In genomic region chrIII:3773173-3773572, ce11 we compare ENCODE assay signal across 1 worm cellular context.
TF ChIP-seq lines count a peak whose summit lies in the region.

Gene lec-4, minus strand, starts transcription at chrIII:3773326.

TF ChIP-seq in whole organism, L1 larva, 84 proteins besides CTCF, POLR2A, EP300 and RAD21 (continued from another document):
- TF ChIP-seq nhr-84 (tag; optimal IDR thresholded peaks at IDR 0.05; lab: Kevin White, UChicago): no peak
- no peak for TF ChIP-seq elt-2 (tag; optimal IDR thresholded peaks at IDR 0.05; lab: Kevin White, UChicago)
- TF ChIP-seq nhr-85 (tag; lab: Kevin White, UChicago): peak; percentile 86
- no peak for TF ChIP-seq fkh-10 (GFP tag; optimal IDR thresholded peaks at IDR 0.05; lab: Kevin White, UChicago)
- TF ChIP-seq ces-1 (GFP tag; optimal IDR thresholded peaks at IDR 0.05; lab: Kevin White, UChicago): no peak
- peak in 1 of 2 experiments; percentile 69 for TF ChIP-seq lsy-2 (tag; optimal IDR thresholded peaks at IDR 0.05; lab: Kevin White, UChicago)
- peak; percentile 57 for TF ChIP-seq nhr-20 (tag; optimal IDR thresholded peaks at IDR 0.05; lab: Kevin White, UChicago)
- no peak for TF ChIP-seq vab-15 (tag; optimal IDR thresholded peaks at IDR 0.05; lab: Kevin White, UChicago)
- TF ChIP-seq sup-37 (GFP tag; optimal IDR thresholded peaks at IDR 0.05; lab: Kevin White, UChicago): no peak
- TF ChIP-seq lin-35 (GFP tag; optimal IDR thresholded peaks at IDR 0.05; lab: Kevin White, UChicago): peak; percentile 21 to 38
- no peak for TF ChIP-seq alr-1 (tag; optimal IDR thresholded peaks at IDR 0.05; lab: Kevin White, UChicago; ENCODE audit: borderline replicate concordance)
- TF ChIP-seq hpl-2 (GFP tag; optimal IDR thresholded peaks at IDR 0.05; lab: Kevin White, UChicago): no peak
- no peak for TF ChIP-seq tlp-1 (tag; optimal IDR thresholded peaks at IDR 0.05; lab: Kevin White, UChicago)
- peak; percentile 12 for TF ChIP-seq fkh-8 (tag; optimal IDR thresholded peaks at IDR 0.05; lab: Kevin White, UChicago)
- TF ChIP-seq unc-62 (GFP tag; optimal IDR thresholded peaks at IDR 0.05; lab: Kevin White, UChicago): no peak
- TF ChIP-seq snu-23 (GFP tag; optimal IDR thresholded peaks at IDR 0.05; lab: Kevin White, UChicago): peak; percentile 49
- peak in 1 of 3 experiments; percentile 28 for TF ChIP-seq ceh-82 (tag; optimal IDR thresholded peaks at IDR 0.05; lab: Kevin White, UChicago)
- TF ChIP-seq pag-3 (tag; optimal IDR thresholded peaks at IDR 0.05; lab: Kevin White, UChicago; ENCODE audit: borderline replicate concordance, insufficient read depth): no peak
- no peak for TF ChIP-seq C04F5.9 (tag; optimal IDR thresholded peaks at IDR 0.05; lab: Kevin White, UChicago)
- TF ChIP-seq aha-1 (tag; optimal IDR thresholded peaks at IDR 0.05; lab: Kevin White, UChicago): no peak
- peak; percentile 19 for TF ChIP-seq F16B12.6 (tag; optimal IDR thresholded peaks at IDR 0.05; lab: Kevin White, UChicago)
- TF ChIP-seq Y116A8C.19 (tag; optimal IDR thresholded peaks at IDR 0.05; lab: Kevin White, UChicago; ENCODE audit: borderline replicate concordance): no peak
- TF ChIP-seq fos-1 (tag; optimal IDR thresholded peaks at IDR 0.05; lab: Kevin White, UChicago): peak; percentile 35
- TF ChIP-seq lin-13 (GFP tag; optimal IDR thresholded peaks at IDR 0.05; lab: Kevin White, UChicago): no peak
- TF ChIP-seq isw-1 (GFP tag; IDR thresholded peaks at IDR 0.05; lab: Robert Waterston, UW): no peak
- peak; percentile 47 for TF ChIP-seq C16A3.4 (tag; optimal IDR thresholded peaks at IDR 0.05; lab: Kevin White, UChicago)
- TF ChIP-seq swsn-7 (tag; optimal IDR thresholded peaks at IDR 0.05; lab: Kevin White, UChicago): peak; percentile 17
